Fruit fly (Drosophila melanogaster): ENCODE data around the gene Abcd3.
A peak's percentile ranks its signal among the peaks of the same experiment; 100 is the strongest.

The Abcd3 gene

dm6 chrX:19785403-19785802, 34.8 kb downstream of the Abcd3 start (continued):
- TF ChIP-seq CG4707 (GFP tag; optimal IDR thresholded peaks at IDR 0.05) (no peak), Opbp (GFP tag; IDR thresholded peaks at IDR 0.05; ENCODE audit: partially characterized antibody) (no peak), chinmo (GFP tag; IDR thresholded peaks at IDR 0.05; ENCODE audit: partially characterized antibody) (no peak), her (GFP tag; optimal IDR thresholded peaks at IDR 0.05) (no peak), vvl (GFP tag; IDR thresholded peaks at IDR 0.05) (peak; percentile 26; the same call in 1 of the 2 replicates), wdn (GFP tag; IDR thresholded peaks at IDR 0.05) (no peak), Ets65A (GFP tag) (peak; percentile 11), CG11560 (tag; IDR thresholded peaks at IDR 0.05) (no peak), row (GFP tag; IDR thresholded peaks at IDR 0.05) (no peak), CrebB (tag; optimal IDR thresholded peaks at IDR 0.05) (no peak), sr (GFP tag; IDR thresholded peaks at IDR 0.05) (0 out of 3 replicates have a peak, but pooled peaks have one; percentile 21), CG18011 (GFP tag; optimal IDR thresholded peaks at IDR 0.05) (no peak), cg (GFP tag; optimal IDR thresholded peaks at IDR 0.05) (peak; percentile 1), CG9876 (GFP tag; optimal IDR thresholded peaks at IDR 0.05) (no peak), D19B (GFP tag; optimal IDR thresholded peaks at IDR 0.05) (no peak), Awh (GFP tag; IDR thresholded peaks at IDR 0.05) (no peak), z (GFP tag; IDR thresholded peaks at IDR 0.05) (no peak), Rx (GFP tag; IDR thresholded peaks at IDR 0.05) (no peak), gsb (GFP tag; IDR thresholded peaks at IDR 0.05) (no peak), CG10654 (GFP tag; optimal IDR thresholded peaks at IDR 0.05) (no peak), tap (tag; optimal IDR thresholded peaks at IDR 0.05) (no peak), Sox102F (GFP tag; optimal IDR thresholded peaks at IDR 0.05) (no peak), sob (GFP tag; IDR thresholded peaks at IDR 0.05) (no peak), Lim3 (GFP tag; IDR thresholded peaks at IDR 0.05) (no peak), C15 (GFP tag; IDR thresholded peaks at IDR 0.05) (no peak), lmd (GFP tag; IDR thresholded peaks at IDR 0.05) (no peak), chif (GFP tag; optimal IDR thresholded peaks at IDR 0.05) (no peak), Optix (GFP tag; IDR thresholded peaks at IDR 0.05) (no peak), CG34422 (GFP tag; IDR thresholded peaks at IDR 0.05) (no peak), CG6689 (GFP tag; IDR thresholded peaks at IDR 0.05) (no peak), bsh (GFP tag; optimal IDR thresholded peaks at IDR 0.05) (no peak), Vsx1 (GFP tag; optimal IDR thresholded peaks at IDR 0.05) (no peak), CG1529 (GFP tag; optimal IDR thresholded peaks at IDR 0.05) (no peak), ranshi (GFP tag; IDR thresholded peaks at IDR 0.05) (no peak), CG2875 (GFP tag; optimal IDR thresholded peaks at IDR 0.05) (no peak), CG6765 (GFP tag; optimal IDR thresholded peaks at IDR 0.05) (no peak), Ssrp (tag; optimal IDR thresholded peaks at IDR 0.05) (no peak), CG14441 (GFP tag; IDR thresholded peaks at IDR 0.05) (no peak), Hr3 (GFP tag; optimal IDR thresholded peaks at IDR 0.05) (no peak), CG6813 (GFP tag; optimal IDR thresholded peaks at IDR 0.05) (no peak), sug (tag; optimal IDR thresholded peaks at IDR 0.05) (no peak), NK7.1 (GFP tag; optimal IDR thresholded peaks at IDR 0.05) (no peak), CG1832 (GFP tag; optimal IDR thresholded peaks at IDR 0.05) (peak; percentile 51), kay (GFP tag; optimal IDR thresholded peaks at IDR 0.05) (no peak), CG18599 (GFP tag; optimal IDR thresholded peaks at IDR 0.05) (no peak), fru (optimal IDR thresholded peaks at IDR 0.05) (no peak)
